Worm (Caenorhabditis elegans): ENCODE results near the gene R12B2.8.

DNA sequence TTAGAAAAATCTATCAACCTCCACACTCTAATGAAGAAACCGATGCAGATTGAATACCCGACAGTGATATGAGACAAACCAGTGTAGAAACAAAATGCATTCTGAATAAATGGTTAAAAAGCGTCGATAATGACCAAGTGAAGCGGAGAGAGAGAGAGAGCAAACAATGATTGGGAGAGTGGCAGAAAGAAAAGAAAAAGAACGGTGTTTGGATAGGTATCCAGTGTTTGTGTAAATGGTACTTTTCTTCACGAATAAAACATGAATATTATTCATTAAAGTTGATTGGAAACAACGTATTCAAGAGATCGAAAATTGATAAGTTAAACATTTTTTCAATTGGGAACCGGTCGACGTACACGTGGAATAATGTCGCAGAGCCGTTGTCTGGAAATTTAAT lies 45.7 kb downstream of the R12B2.8 start, which contains the start of gene F01F1.15:
- TF ChIP-seq ztf-23 (GFP tag; IDR thresholded peaks at IDR 0.05) (no peak), med-1 (GFP tag; optimal IDR thresholded peaks at IDR 0.05; ENCODE audit: insufficient read depth) (no peak), cog-1 (tag; optimal IDR thresholded peaks at IDR 0.05) (no peak), flt-1 (GFP tag; IDR thresholded peaks at IDR 0.05) (no peak), ref-1 (GFP tag; conservative IDR thresholded peaks at IDR 0.05) (no peak), T22C8.4 (GFP tag; IDR thresholded peaks at IDR 0.05) (no peak)
